Worm (Caenorhabditis elegans): ENCODE measurements around the gene gcy-3.

gcy-3 gene

ce11 chrII:9477567-9477966 is 29.5 kb downstream of the gcy-3 start, which contains the start of gene chil-27:
Gene chil-27, plus strand, starts transcription at chrII:9477867.
- TF ChIP-seq tbx-2 (tag; optimal IDR thresholded peaks at IDR 0.05) (no peak), hmg-11 (tag; optimal IDR thresholded peaks at IDR 0.05) (no peak), nhr-12 (tag; optimal IDR thresholded peaks at IDR 0.05) (no peak), fos-1 (tag; optimal IDR thresholded peaks at IDR 0.05) (no peak), ztf-4 (tag; optimal IDR thresholded peaks at IDR 0.05) (no peak), mml-1 (tag; optimal IDR thresholded peaks at IDR 0.05) (no peak), egl-27 (tag; optimal IDR thresholded peaks at IDR 0.05) (no peak)

- TF ChIP-seq ZK546.5 (tag; optimal IDR thresholded peaks at IDR 0.05) (no peak), hmg-11 (tag; optimal IDR thresholded peaks at IDR 0.05) (no peak), jun-1 (tag; optimal IDR thresholded peaks at IDR 0.05) (no peak), lin-39 (tag; optimal IDR thresholded peaks at IDR 0.05) (no peak), nhr-25 (tag; optimal IDR thresholded peaks at IDR 0.05) (no peak), ceh-16 (tag; optimal IDR thresholded peaks at IDR 0.05) (no peak)
These were observed 32.5 kb downstream of the gcy-3 start, which contains the start of the genes chil-25 and chil-26 for ce11 chrII:9474367-9475105. Gene chil-25, minus strand, starts transcription at chrII:9474467. Gene chil-26, plus strand, starts transcription at chrII:9475055.

ce11 chrII:9470027-9470426 is 37.1 kb downstream of the gcy-3 start, which contains the start of gene T19H5.6:
Gene T19H5.6, minus strand, starts transcription at chrII:9470221.
- TF ChIP-seq nhr-23 (tag; optimal IDR thresholded peaks at IDR 0.05) (no peak), zag-1 (tag; optimal IDR thresholded peaks at IDR 0.05) (no peak), daf-12 (tag; optimal IDR thresholded peaks at IDR 0.05) (no peak), mdl-1 (tag; optimal IDR thresholded peaks at IDR 0.05) (no peak), tbx-2 (tag; optimal IDR thresholded peaks at IDR 0.05) (no peak), ztf-4 (tag; optimal IDR thresholded peaks at IDR 0.05) (no peak), lin-39 (tag; optimal IDR thresholded peaks at IDR 0.05) (no peak), nhr-28 (tag; optimal IDR thresholded peaks at IDR 0.05) (no peak), pqm-1 (tag; optimal IDR thresholded peaks at IDR 0.05) (peak; percentile 52), elt-2 (tag; optimal IDR thresholded peaks at IDR 0.05) (peak; percentile 71), snpc-4 (tag; optimal IDR thresholded peaks at IDR 0.05) (no peak), ceh-82 (tag; optimal IDR thresholded peaks at IDR 0.05) (no peak), lin-15B (tag; optimal IDR thresholded peaks at IDR 0.05) (no peak), jun-1 (tag; optimal IDR thresholded peaks at IDR 0.05) (no peak), skn-1 (tag; optimal IDR thresholded peaks at IDR 0.05) (no peak), egl-5 (tag; optimal IDR thresholded peaks at IDR 0.05) (no peak)

- TF ChIP-seq jun-1 (tag; optimal IDR thresholded peaks at IDR 0.05) (peak; percentile 82), aly-2 (tag; optimal IDR thresholded peaks at IDR 0.05) (no peak), pha-4 (tag; optimal IDR thresholded peaks at IDR 0.05) (peak; percentile 49), pqm-1 (tag; optimal IDR thresholded peaks at IDR 0.05) (peak; percentile 97), ztf-4 (tag; optimal IDR thresholded peaks at IDR 0.05) (no peak), nfya-1 (tag; optimal IDR thresholded peaks at IDR 0.05; ENCODE audit: insufficient read depth) (no peak), elt-2 (tag; optimal IDR thresholded peaks at IDR 0.05) (peak; percentile 96), unc-62 (GFP tag; optimal IDR thresholded peaks at IDR 0.05) (no peak)
These were observed 38.7 kb downstream of the gcy-3 start, which contains the start of gene chil-23 for ce11 chrII:9468414-9468813. Gene chil-23, minus strand, starts transcription at chrII:9468611.

- TF ChIP-seq R02D3.7 (tag; optimal IDR thresholded peaks at IDR 0.05) (no peak), ama-1 (optimal IDR thresholded peaks at IDR 0.05) (no peak), ceh-82 (tag; optimal IDR thresholded peaks at IDR 0.05) (no peak), nhr-237 (tag; optimal IDR thresholded peaks at IDR 0.05) (no peak), nhr-11 (tag; optimal IDR thresholded peaks at IDR 0.05) (no peak), lsy-12 (tag; optimal IDR thresholded peaks at IDR 0.05) (no peak), elt-2 (tag; optimal IDR thresholded peaks at IDR 0.05) (no peak), nhr-67 (tag; optimal IDR thresholded peaks at IDR 0.05) (no peak), fkh-10 (GFP tag; optimal IDR thresholded peaks at IDR 0.05) (no peak), nfya-1 (tag; optimal IDR thresholded peaks at IDR 0.05; ENCODE audit: insufficient read depth) (no peak)
These were observed 41.0 kb downstream of the gcy-3 start, which contains the start of gene chil-22 for ce11 chrII:9466095-9466494. Gene chil-22, minus strand, starts transcription at chrII:9466195.
